Worm (Caenorhabditis elegans): ENCODE results near the gene T10B5.8.

ce11 chrV:1845977-1846376 is 4.1 kb downstream of the T10B5.8 start, which contains the start of gene T10B5.7:
- TF ChIP-seq ama-1 (optimal IDR thresholded peaks at IDR 0.05) (no peak), pax-1 (tag; optimal IDR thresholded peaks at IDR 0.05) (no peak)

Measured in whole organism, late embryonic.